Worm (Caenorhabditis elegans): ENCODE results near the gene gmps-1.
A peak's percentile ranks its signal among the peaks of the same experiment; 100 is the strongest.

- peak; percentile 92 for TF ChIP-seq dao-5 (tag; optimal IDR thresholded peaks at IDR 0.05)
- peak; percentile 95 for TF ChIP-seq him-1 (tag; optimal IDR thresholded peaks at IDR 0.05)
These were observed 28.5 kb downstream of the gmps-1 start for ce11 chrII:10840067-10840466.

Measured in whole organism, L4/young adult.